Worm (Caenorhabditis elegans): Measurements from ENCODE around the gene C25D7.15.

DNA sequence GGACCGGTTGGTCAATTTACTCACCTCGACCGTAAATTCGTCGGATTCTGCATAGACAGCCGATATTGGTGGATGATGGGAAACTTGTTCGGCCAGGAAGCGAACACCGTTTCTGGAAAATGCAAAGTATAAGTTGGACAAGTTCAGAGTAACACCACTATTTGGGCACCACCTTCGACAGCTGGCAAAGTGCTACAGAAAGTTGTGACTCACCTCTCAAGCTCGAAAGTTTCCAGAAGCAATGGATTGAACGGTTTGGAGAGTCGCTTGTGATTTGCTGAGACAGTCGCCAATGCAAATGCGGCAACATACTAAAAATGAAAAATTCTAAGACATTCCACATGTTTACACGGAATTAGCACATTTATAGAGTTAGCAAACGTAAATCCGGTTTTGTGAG lies 46.3 kb upstream of the C25D7.15 start:
- TF ChIP-seq tab-1 (GFP tag; IDR thresholded peaks at IDR 0.05): no peak
- TF ChIP-seq ztf-29 (GFP tag; IDR thresholded peaks at IDR 0.05): no peak
- no peak for TF ChIP-seq ztf-23 (GFP tag; IDR thresholded peaks at IDR 0.05)
- TF ChIP-seq cog-1 (tag; optimal IDR thresholded peaks at IDR 0.05): no peak
- TF ChIP-seq flt-1 (GFP tag; IDR thresholded peaks at IDR 0.05): no peak
- TF ChIP-seq klf-2 (GFP tag; conservative IDR thresholded peaks at IDR 0.05): no peak
